Fruit fly (Drosophila melanogaster) whole organism, embryonic: Measurements from ENCODE around the gene CBP.

Source experiments
- CG10267 ChIP-seq: fragments of 200-800 bp; sonication (Bioruptor generic); optimal IDR thresholded peaks from 2 replicates; lab custom pipeline; 2018; ENCODE audit warnings: missing biosample characterization, mild to moderate bottlenecking, missing genetic modification characterization, moderate library complexity
- CG11093 ChIP-seq: fragments of 200-800 bp; sonication (Bioruptor generic); IDR thresholded peaks from 3 replicates; pipeline ENCODE4 v1.3.6; 2022; ENCODE audit warnings: missing biosample characterization, missing genetic modification characterization
- CG11695 ChIP-seq: fragments of 200-800 bp; sonication (Bioruptor generic); IDR thresholded peaks from 3 replicates; pipeline ENCODE4 v1.3.6; 2022; ENCODE audit warnings: missing biosample characterization, missing genetic modification characterization
- CG12071 ChIP-seq: fragments of 200-800 bp; sonication (Bioruptor generic); optimal IDR thresholded peaks from 3 replicates; lab custom pipeline; 2018; ENCODE audit warnings: missing biosample characterization, mild to moderate bottlenecking, missing genetic modification characterization
- CG17359 ChIP-seq: fragments of 200-800 bp; sonication (Bioruptor generic); optimal IDR thresholded peaks from 3 replicates; lab custom pipeline; 2018; ENCODE audit warnings: missing biosample characterization, mild to moderate bottlenecking, missing genetic modification characterization, moderate library complexity
- CG17361 ChIP-seq: fragments of 200-800 bp; sonication (Bioruptor generic); IDR thresholded peaks from 3 replicates; pipeline ENCODE4 v1.3.6; 2022; ENCODE audit warnings: missing biosample characterization, missing genetic modification characterization
- CG17612 ChIP-seq: fragments of 200-800 bp; sonication (Bioruptor generic); IDR thresholded peaks from 2 replicates; pipeline ENCODE4 v1.3.6; 2022; ENCODE audit warnings: missing biosample characterization, missing genetic modification characterization
- CG2712 ChIP-seq: fragments of 200-800 bp; optimal IDR thresholded peaks from 3 replicates; lab custom pipeline; 2019; ENCODE audit warnings: missing biosample characterization, mild to moderate bottlenecking, missing genetic modification characterization, moderate library complexity
- CG4282 ChIP-seq: fragments of 200-800 bp; sonication (Bioruptor generic); optimal IDR thresholded peaks from 2 replicates; lab custom pipeline; 2016; ENCODE audit warnings: missing biosample characterization, missing genetic modification characterization
- CG4404 ChIP-seq: fragments of 200-800 bp; sonication (Bioruptor generic); IDR thresholded peaks from 2 replicates; pipeline ENCODE4 v1.3.6; 2022; ENCODE audit warnings: missing biosample characterization, missing genetic modification characterization
- CG6175 ChIP-seq: fragments of 200-800 bp; sonication (Bioruptor generic); IDR thresholded peaks from 3 replicates; pipeline ENCODE4 v1.3.6; 2022; ENCODE audit warnings: missing biosample characterization, missing genetic modification characterization
- CG6254 ChIP-seq: fragments of 200-800 bp; sonication (Bioruptor generic); optimal IDR thresholded peaks from 3 replicates; lab custom pipeline; 2017; ENCODE audit warnings: mild to moderate bottlenecking, missing biosample characterization, missing genetic modification reagents, missing genetic modification characterization
- CG7271 ChIP-seq: fragments of 200-800 bp; sonication (Bioruptor generic); optimal IDR thresholded peaks from 2 replicates; lab custom pipeline; 2018; ENCODE audit warnings: missing biosample characterization, mild to moderate bottlenecking, missing genetic modification characterization, moderate library complexity
- CG9437 ChIP-seq: fragments of 200-800 bp; sonication (Bioruptor generic); optimal IDR thresholded peaks from 2 replicates; lab custom pipeline; 2018; ENCODE audit warnings: missing biosample characterization, mild to moderate bottlenecking, missing genetic modification characterization
- CG9817 ChIP-seq: fragments of 200-800 bp; sonication (Bioruptor generic); optimal IDR thresholded peaks from 2 replicates; lab custom pipeline; 2018; ENCODE audit warnings: missing biosample characterization, mild to moderate bottlenecking, missing genetic modification characterization, moderate library complexity
- Dad ChIP-seq: fragments of 200-800 bp; sonication (Bioruptor generic); optimal IDR thresholded peaks from 3 replicates; lab custom pipeline; 2016; ENCODE audit warnings: missing biosample characterization, missing genetic modification characterization
- Drgx ChIP-seq: fragments of 200-800 bp; sonication (Bioruptor generic); IDR thresholded peaks from 2 replicates; pipeline ENCODE4 v1.3.6; 2022; ENCODE audit warnings: missing biosample characterization, missing genetic modification characterization
- H15 ChIP-seq: fragments of 200-800 bp; sonication (Bioruptor generic); IDR thresholded peaks from 3 replicates; pipeline ENCODE4 v1.3.6; 2022; ENCODE audit warnings: missing biosample characterization, missing genetic modification characterization
- Hr3 ChIP-seq: fragments of 200-800 bp; sonication (Bioruptor generic); optimal IDR thresholded peaks from 3 replicates; lab custom pipeline; 2016; ENCODE audit warnings: missing biosample characterization, missing genetic modification characterization
- Lhr ChIP-seq: fragments of 200-800 bp; sonication (Bioruptor generic); optimal IDR thresholded peaks from 3 replicates; lab custom pipeline; 2017; ENCODE audit warnings: mild to moderate bottlenecking, missing biosample characterization, missing genetic modification reagents, missing genetic modification characterization
- Med ChIP-seq: fragments of 200-800 bp; sonication (Bioruptor generic); peaks from one replicate; lab custom pipeline; 2016; ENCODE audit warnings: missing biosample characterization, missing genetic modification characterization, mild to moderate bottlenecking, inconsistent platforms, moderate library complexity
- Nf-YA ChIP-seq: fragments of 200-800 bp; sonication (Bioruptor generic); IDR thresholded peaks from 2 replicates; pipeline ENCODE4 v1.3.6; 2022; ENCODE audit warnings: missing biosample characterization, missing genetic modification characterization
- Oaz ChIP-seq: fragments of 200-800 bp; sonication (Bioruptor generic); IDR thresholded peaks from 2 replicates; pipeline ENCODE4 v1.3.6; 2022; ENCODE audit warnings: missing biosample characterization, missing genetic modification characterization
- Oli ChIP-seq: fragments of 200-800 bp; sonication (Bioruptor generic); optimal IDR thresholded peaks from 2 replicates; lab custom pipeline; 2018; ENCODE audit warnings: missing biosample characterization, mild to moderate bottlenecking, missing genetic modification characterization, moderate library complexity
- Rx ChIP-seq: fragments of 200-800 bp; sonication (Bioruptor generic); IDR thresholded peaks from 2 replicates; pipeline ENCODE4 v1.3.6; 2022; ENCODE audit warnings: missing biosample characterization, missing genetic modification characterization
- Spps ChIP-seq: fragments of 200-800 bp; sonication (Bioruptor generic); optimal IDR thresholded peaks from 2 replicates; lab custom pipeline; 2018; ENCODE audit warnings: missing biosample characterization, mild to moderate bottlenecking, missing genetic modification characterization
- TFAM ChIP-seq: fragments of 200-800 bp; sonication (Bioruptor generic); optimal IDR thresholded peaks from 2 replicates; lab custom pipeline; 2017; ENCODE audit warnings: missing biosample characterization, missing genetic modification characterization, inconsistent platforms
- bcd ChIP-seq: fragments of 200-800 bp; sonication (Bioruptor generic); optimal IDR thresholded peaks from 2 replicates; lab custom pipeline; 2017; ENCODE audit warnings: missing biosample characterization, mild to moderate bottlenecking, missing genetic modification characterization
- cad ChIP-seq: fragments of >200 bp; optimal IDR thresholded peaks from 2 replicates; lab custom pipeline; 2017; ENCODE audit warnings: missing biosample characterization, missing genetic modification characterization
- fu2 ChIP-seq: fragments of 200-800 bp; sonication (Bioruptor generic); optimal IDR thresholded peaks from 2 replicates; lab custom pipeline; 2016; ENCODE audit warnings: missing biosample characterization, missing genetic modification characterization
- grn ChIP-seq: fragments of 200-800 bp; sonication (Bioruptor generic); optimal IDR thresholded peaks from 3 replicates; lab custom pipeline; 2017; ENCODE audit warnings: missing biosample characterization, missing genetic modification characterization
- gro ChIP-seq: fragments of 200-800 bp; sonication (Bioruptor generic); optimal IDR thresholded peaks from 2 replicates; lab custom pipeline; 2016; ENCODE audit warnings: missing biosample characterization, missing genetic modification characterization
- kni ChIP-seq: fragments of 200-800 bp; sonication (Bioruptor generic); optimal IDR thresholded peaks from 3 replicates; lab custom pipeline; 2017; ENCODE audit warnings: mild to moderate bottlenecking, missing biosample characterization, missing genetic modification reagents, missing genetic modification characterization
- lov ChIP-seq, 2 experiments: fragments of 200-800 bp in 1 of 2; fragments of >200 bp in 1 of 2; sonication (Bioruptor generic) in 1 of 2; IDR thresholded peaks in 1 of 2; optimal IDR thresholded peaks in 1 of 2; 2 replicates in 1 of 2; 3 replicates in 1 of 2; pipeline versions ENCODE4 v1.3.6 to Lab custom; 2017 to 2022; ENCODE audit warnings: missing biosample characterization in 1 of 2, missing genetic modification characterization in 1 of 2
- nerfin-2 ChIP-seq: fragments of 200-800 bp; sonication (Bioruptor generic); IDR thresholded peaks from 2 replicates; pipeline ENCODE4 v1.3.6; 2022; ENCODE audit warnings: missing biosample characterization, missing genetic modification characterization; ENCODE audit not compliant: partially characterized antibody
- nmo ChIP-seq: fragments of 200-800 bp; sonication (Bioruptor generic); optimal IDR thresholded peaks from 2 replicates; lab custom pipeline; 2018; ENCODE audit warnings: missing biosample characterization, mild to moderate bottlenecking, missing genetic modification characterization, moderate library complexity
- otp ChIP-seq: fragments of 200-800 bp; sonication (Bioruptor generic); IDR thresholded peaks from 3 replicates; pipeline ENCODE4, ENCODE4 v1.3.6; 2022; ENCODE audit warnings: missing biosample characterization, missing genetic modification characterization
- pan ChIP-seq, 4 experiments: fragments of >200 bp in 3 of 4; fragments of 200-800 bp in 1 of 4; sonication (Bioruptor generic) in 1 of 4; optimal IDR thresholded peaks in 3 of 4; IDR thresholded peaks in 1 of 4; 2 replicates each; pipeline versions ENCODE4 v1.3.6 to Lab custom; 2017 to 2022; ENCODE audit warnings: missing biosample characterization in 2 of 4, missing genetic modification characterization in 2 of 4, mixed read lengths in 1 of 4
- psq ChIP-seq: fragments of 200-800 bp; sonication (Bioruptor generic); optimal IDR thresholded peaks from 2 replicates; lab custom pipeline; 2017; ENCODE audit warnings: missing biosample characterization, missing genetic modification characterization
- rib ChIP-seq: fragments of 200-800 bp; sonication (Bioruptor generic); IDR thresholded peaks from 2 replicates; pipeline ENCODE4 v1.3.6; 2022; ENCODE audit warnings: missing biosample characterization, missing genetic modification characterization
- schlank ChIP-seq: fragments of 200-800 bp; sonication (Bioruptor generic); optimal IDR thresholded peaks from 2 replicates; lab custom pipeline; 2018; ENCODE audit warnings: missing biosample characterization, mild to moderate bottlenecking, missing genetic modification characterization
- sd ChIP-seq: fragments of 200-800 bp; sonication (Bioruptor generic); optimal IDR thresholded peaks from 3 replicates; lab custom pipeline; 2018; ENCODE audit warnings: missing biosample characterization, mild to moderate bottlenecking, missing genetic modification characterization, moderate library complexity
- ssp ChIP-seq: fragments of 200-800 bp; sonication (Bioruptor generic); IDR thresholded peaks from 2 replicates; pipeline ENCODE4 v1.3.6; 2022; ENCODE audit warnings: missing biosample characterization, missing genetic modification characterization
- tio ChIP-seq: fragments of 200-800 bp; sonication (Bioruptor generic); optimal IDR thresholded peaks from 2 replicates; lab custom pipeline; 2017; ENCODE audit warnings: missing biosample characterization, missing genetic modification characterization, inconsistent platforms
- tna ChIP-seq: fragments of 200-800 bp; sonication (Bioruptor generic); IDR thresholded peaks from 2 replicates; pipeline ENCODE4 v1.3.6; 2022; ENCODE audit warnings: missing biosample characterization, missing genetic modification characterization; ENCODE audit not compliant: partially characterized antibody
- zen ChIP-seq: fragments of 200-800 bp; sonication (Bioruptor generic); optimal IDR thresholded peaks from 3 replicates; lab custom pipeline; 2018; ENCODE audit warnings: missing biosample characterization, mild to moderate bottlenecking, missing genetic modification characterization, moderate library complexity

CBP gene

DNA sequence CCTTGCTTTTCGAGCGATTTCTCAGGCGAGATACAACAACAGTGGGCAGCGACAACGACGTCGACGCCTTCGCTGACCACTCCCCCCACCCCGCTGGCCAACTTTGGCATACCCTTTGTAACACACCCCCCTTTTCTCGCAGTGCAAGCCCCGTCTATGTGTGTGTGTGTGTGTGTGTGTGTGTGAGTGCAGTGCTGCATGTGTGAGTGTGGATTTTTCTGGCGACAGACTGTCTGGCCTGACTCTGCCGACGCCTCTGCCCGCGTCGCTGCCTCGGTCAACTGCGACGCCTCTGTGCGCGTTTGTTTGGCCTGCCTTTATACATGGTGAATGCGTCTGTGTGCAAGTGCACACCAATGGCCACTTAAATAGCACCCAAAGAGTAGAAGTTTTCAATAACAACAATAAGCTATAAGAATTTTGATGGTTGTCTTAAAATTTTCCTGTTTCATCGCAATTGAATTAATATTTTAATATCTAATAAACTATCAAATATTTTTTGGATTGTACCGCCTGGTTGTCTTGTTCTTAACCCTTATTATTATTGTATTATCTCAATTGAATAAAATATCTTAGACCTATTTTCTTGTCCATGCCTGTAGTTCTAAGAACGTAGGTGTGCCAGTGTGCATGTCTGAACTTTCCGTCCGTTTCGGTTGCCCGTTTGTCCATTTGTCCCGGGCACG lies 43.1 kb upstream of the CBP start (continued):
- TF ChIP-seq CG11695 (GFP tag; lab: Robert Waterston, UW) (peak; percentile 89), pan (optimal IDR thresholded peaks at IDR 0.05; lab: Kevin White, UChicago) (no peak), pan (GFP tag; optimal IDR thresholded peaks at IDR 0.05 in 1 of 2, IDR thresholded peaks at IDR 0.05 in 1 of 2) (peak in 1 of 2 experiments; percentile 84), TFAM (GFP tag; lab: Kevin White, UChicago) (peak; percentile 57), Nf-YA (peak; percentile 81), nmo (GFP tag; lab: Kevin White, UChicago) (peak; percentile 98), rib (GFP tag; lab: Robert Waterston, UW) (no peak), CG9817 (tag; lab: Kevin White, UChicago) (peak; percentile 81), bcd (GFP tag; lab: Kevin White, UChicago) (peak; percentile 83), otp (GFP tag; lab: Robert Waterston, UW) (peak; percentile 61; the same call in 2 of the 3 replicates)

DNA sequence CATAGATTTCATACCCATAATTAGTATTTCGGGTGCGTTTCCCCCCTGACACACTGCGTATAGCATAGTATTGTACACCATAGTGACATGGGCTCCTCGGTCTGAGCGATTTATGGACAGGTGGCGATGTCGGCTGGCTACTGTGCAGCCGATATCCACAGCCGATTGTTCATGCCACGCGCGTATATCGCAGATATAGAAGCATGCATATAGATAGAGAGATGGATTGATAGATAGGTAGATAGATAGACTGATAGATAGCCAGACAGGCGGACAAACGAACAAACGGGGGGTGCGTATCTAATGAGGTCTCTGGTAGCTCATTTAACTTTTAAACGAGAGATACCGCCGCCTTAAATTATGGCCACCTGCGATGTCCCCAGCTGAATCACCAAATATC lies 41.2 kb upstream of the CBP start:
- peak; percentile 83 for TF ChIP-seq grn (GFP tag; lab: Kevin White, UChicago)
- peak; percentile 79 for TF ChIP-seq kni (GFP tag; lab: Kevin White, UChicago)
- TF ChIP-seq CG2712 (tag; lab: Kevin White, UChicago), result no peak
- no peak for TF ChIP-seq Drgx
- TF ChIP-seq sd, result peak; percentile 7
- TF ChIP-seq Med (GFP tag; lab: Kevin White, UChicago), result peak; percentile 55
- TF ChIP-seq tio (GFP tag; lab: Kevin White, UChicago), result no peak

DNA sequence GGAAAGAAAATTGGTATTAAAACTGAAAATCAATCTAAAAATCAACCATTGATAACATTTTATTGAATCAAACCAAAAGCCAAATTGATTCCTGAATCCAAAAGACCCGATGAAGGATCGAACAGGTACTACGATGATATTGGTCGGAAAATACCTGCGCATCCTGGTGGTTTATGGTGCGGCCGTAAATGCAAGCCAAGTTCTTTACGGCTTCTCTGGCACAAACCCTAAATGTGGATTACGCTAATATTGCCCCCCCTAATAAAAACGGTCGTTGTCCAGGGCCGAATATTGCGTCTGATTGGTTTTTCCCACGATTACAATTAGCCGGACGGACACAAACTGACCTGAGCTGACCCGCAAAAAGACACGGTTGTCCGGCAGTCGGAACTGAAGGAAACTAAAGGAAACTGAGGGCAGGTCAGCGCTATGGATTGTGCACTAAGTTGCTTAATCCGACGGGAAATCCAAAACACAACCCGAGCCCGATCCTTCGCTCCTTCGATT lies 40.4 kb upstream of the CBP start:
- TF ChIP-seq CG9437 (no peak), psq (GFP tag; lab: Kevin White, UChicago) (no peak), fu2 (GFP tag; lab: Kevin White, UChicago) (no peak), Dad (GFP tag; lab: Kevin White, UChicago) (no peak), Oaz (GFP tag; lab: Robert Waterston, UW) (no peak), Rx (GFP tag; lab: Robert Waterston, UW) (no peak), Hr3 (GFP tag; lab: Kevin White, UChicago) (no peak), H15 (GFP tag; lab: Robert Waterston, UW) (no peak), Oli (tag; lab: Kevin White, UChicago) (no peak), cad (GFP tag; lab: Kevin White, UChicago) (peak; percentile 97), CG17612 (no peak), schlank (tag; lab: Kevin White, UChicago) (no peak), nerfin-2 (GFP tag; lab: Robert Waterston, UW) (no peak), CG10267 (no peak), tna (GFP tag; lab: Robert Waterston, UW) (no peak), CG4282 (no peak), CG12071 (GFP tag; lab: Kevin White, UChicago) (no peak), lov (optimal IDR thresholded peaks at IDR 0.05; lab: Kevin White, UChicago) (no peak), lov (GFP tag; IDR thresholded peaks at IDR 0.05; lab: Robert Waterston, UW) (no peak), CG4404 (GFP tag; lab: Robert Waterston, UW) (no peak), Spps (tag; lab: Kevin White, UChicago) (no peak), CG11695 (GFP tag; lab: Robert Waterston, UW) (no peak), CG6254 (GFP tag; lab: Kevin White, UChicago) (no peak), CG17361 (GFP tag; lab: Robert Waterston, UW) (no peak), CG11093 (GFP tag; lab: Robert Waterston, UW) (no peak), CG6175 (GFP tag; lab: Robert Waterston, UW) (no peak), zen (peak; percentile 56), Lhr (GFP tag; lab: Kevin White, UChicago) (no peak), ssp (GFP tag; lab: Robert Waterston, UW) (no peak), CG17359 (no peak), gro (GFP tag; lab: Kevin White, UChicago) (no peak), CG7271 (peak; percentile 76)
